Worm (Caenorhabditis elegans): ENCODE data around the gene dolk-1.
"Not testable (repeated sequence)": the region's sequence is repeated elsewhere in the genome, so short reads cannot be mapped to it uniquely, and the experiment has no call there.

Gene dolk-1

DNA sequence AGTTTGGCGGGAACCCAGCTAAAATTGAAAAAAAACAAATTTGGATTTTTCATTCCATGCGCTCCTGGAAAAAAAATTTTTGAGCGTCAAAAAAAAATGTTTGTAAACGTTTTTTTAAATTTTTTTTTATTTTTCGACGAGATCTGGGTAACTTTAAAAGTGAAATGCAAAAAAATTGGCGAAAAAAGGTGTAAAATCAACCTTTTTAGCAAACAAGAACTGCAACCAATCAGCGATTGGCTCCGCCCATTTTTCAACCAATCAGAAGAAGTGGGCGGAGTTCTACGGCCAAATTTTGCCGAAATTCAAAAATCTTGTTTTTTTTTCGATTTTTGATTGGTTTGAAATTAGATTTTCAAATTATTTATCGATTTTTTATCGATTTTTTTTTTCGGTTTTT is 37.9 kb downstream of the dolk-1 start:
- TF ChIP-seq tab-1 (GFP tag; IDR thresholded peaks at IDR 0.05) = no peak
- no peak for TF ChIP-seq klf-2 (GFP tag; conservative IDR thresholded peaks at IDR 0.05)

DNA sequence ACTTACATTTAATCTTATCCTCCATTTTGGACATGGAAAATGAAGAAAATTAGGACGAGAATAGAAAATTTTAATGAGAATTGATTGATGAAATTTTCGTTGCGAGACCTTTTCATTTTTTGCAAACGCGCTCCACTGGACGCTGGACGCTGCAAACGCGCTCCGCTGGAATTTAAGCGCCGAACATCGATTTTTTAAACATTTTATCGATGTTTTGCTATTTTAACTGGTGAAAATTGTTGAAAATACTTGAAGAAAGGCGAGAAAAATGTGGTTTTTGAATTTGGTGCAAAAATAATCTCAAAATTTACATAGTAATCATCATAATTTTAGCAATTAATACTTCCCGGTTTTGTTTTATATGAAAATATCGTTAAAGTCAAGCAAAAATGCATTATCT is 40.5 kb downstream of the dolk-1 start, which contains the start of gene Y56A3A.41:
Gene Y56A3A.41 (minus strand): TSS at position 101 of the 400 bp plus-strand sequence.
- TF ChIP-seq klf-2 (GFP tag; conservative IDR thresholded peaks at IDR 0.05) (no peak), ztf-29 (GFP tag; IDR thresholded peaks at IDR 0.05) (no peak), med-1 (GFP tag; optimal IDR thresholded peaks at IDR 0.05; ENCODE audit: insufficient read depth) (no peak), T22C8.4 (GFP tag; IDR thresholded peaks at IDR 0.05) (no peak), cog-1 (tag; optimal IDR thresholded peaks at IDR 0.05) (no peak), flt-1 (GFP tag; IDR thresholded peaks at IDR 0.05) (no peak), ref-1 (GFP tag; conservative IDR thresholded peaks at IDR 0.05) (no peak)

DNA sequence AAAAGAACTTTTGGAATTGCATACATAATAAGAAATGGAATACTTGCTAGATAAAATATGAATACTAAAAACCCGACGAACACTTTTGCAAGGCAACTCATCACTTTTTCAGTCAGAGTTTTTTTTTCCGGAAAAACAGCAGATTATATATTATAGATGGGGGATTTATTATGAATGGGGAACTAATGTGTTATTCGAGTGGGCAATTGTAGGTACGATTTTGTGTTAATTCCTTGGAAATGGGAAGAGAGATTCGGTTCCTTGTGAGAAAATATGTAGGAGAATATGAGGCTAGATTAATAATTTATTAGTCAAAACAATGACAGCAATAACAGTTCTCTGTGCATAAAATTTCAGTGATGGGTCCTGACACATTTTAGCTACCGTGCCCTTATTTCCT is 42.1 kb downstream of the dolk-1 start, which contains the start of gene faah-5:
Gene faah-5 (minus strand): TSS at position 101 of the 400 bp plus-strand sequence.
- TF ChIP-seq flt-1 (GFP tag; IDR thresholded peaks at IDR 0.05) = no peak
- no peak for TF ChIP-seq T22C8.4 (GFP tag; IDR thresholded peaks at IDR 0.05)
- no peak for TF ChIP-seq tab-1 (GFP tag; IDR thresholded peaks at IDR 0.05)
- TF ChIP-seq ref-1 (GFP tag; conservative IDR thresholded peaks at IDR 0.05) = no peak
- TF ChIP-seq med-1 (GFP tag; optimal IDR thresholded peaks at IDR 0.05; ENCODE audit: insufficient read depth) = no peak
- TF ChIP-seq cog-1 (tag; optimal IDR thresholded peaks at IDR 0.05) = no peak
- no peak for TF ChIP-seq ztf-29 (GFP tag; IDR thresholded peaks at IDR 0.05)
- no peak for TF ChIP-seq klf-2 (GFP tag; conservative IDR thresholded peaks at IDR 0.05)
- no peak for TF ChIP-seq ztf-23 (GFP tag; IDR thresholded peaks at IDR 0.05)

DNA sequence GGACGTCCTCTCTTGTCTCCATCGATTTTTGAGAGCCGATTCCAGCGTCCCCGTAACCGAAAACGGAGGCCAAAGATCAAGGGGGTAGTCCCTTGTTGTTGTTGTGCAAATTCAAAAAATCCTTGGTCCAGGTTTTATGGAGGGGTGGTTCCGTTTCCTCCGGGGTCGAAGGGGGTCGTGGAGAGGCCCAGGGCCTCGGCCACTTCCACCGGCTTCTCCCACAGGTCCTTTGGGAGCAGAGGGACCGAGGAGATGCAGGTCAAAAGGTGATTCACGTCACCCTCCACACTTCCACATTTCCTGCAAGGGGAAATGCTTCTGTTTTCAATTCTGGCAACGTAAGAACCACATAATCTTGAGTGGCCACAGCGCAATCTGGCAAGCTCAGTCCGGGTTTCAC is 49.7 kb downstream of the dolk-1 start, which contains the start of gene fbxb-22:
Gene fbxb-22 (minus strand): TSS at position 61 of the 400 bp plus-strand sequence.
- not testable (repeated sequence) for TF ChIP-seq ztf-29 (GFP tag; IDR thresholded peaks at IDR 0.05); tab-1 (GFP tag; IDR thresholded peaks at IDR 0.05); cog-1 (tag; optimal IDR thresholded peaks at IDR 0.05)

DNA sequence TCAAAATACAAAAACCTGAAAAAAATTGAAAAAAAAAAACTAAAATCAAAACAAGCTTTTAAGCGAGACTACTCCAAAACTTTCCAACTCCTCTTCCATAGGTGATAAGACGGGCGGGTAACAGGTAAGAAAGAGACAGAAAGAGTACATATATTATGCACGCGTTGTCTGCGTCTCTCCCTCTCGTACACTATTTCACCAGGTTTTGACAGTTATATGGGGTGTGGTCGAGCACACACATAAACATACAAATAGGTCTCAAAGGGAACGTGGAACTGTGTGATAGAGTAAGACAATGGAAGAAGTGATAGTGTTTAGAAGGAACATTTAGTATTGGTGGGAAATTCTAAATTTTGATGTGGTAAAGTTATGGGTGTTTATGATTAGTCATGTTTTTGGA is 51.9 kb downstream of the dolk-1 start:
- TF ChIP-seq cog-1 (tag; optimal IDR thresholded peaks at IDR 0.05) (no peak), med-1 (GFP tag; optimal IDR thresholded peaks at IDR 0.05; ENCODE audit: insufficient read depth) (no peak), tab-1 (GFP tag; IDR thresholded peaks at IDR 0.05) (no peak), klf-2 (GFP tag; conservative IDR thresholded peaks at IDR 0.05) (no peak), T22C8.4 (GFP tag; IDR thresholded peaks at IDR 0.05) (no peak), ref-1 (GFP tag; conservative IDR thresholded peaks at IDR 0.05) (no peak), flt-1 (GFP tag; IDR thresholded peaks at IDR 0.05) (no peak), ztf-29 (GFP tag; IDR thresholded peaks at IDR 0.05) (no peak), ztf-23 (GFP tag; IDR thresholded peaks at IDR 0.05) (no peak)
